Fruit fly (Drosophila melanogaster): ENCODE data around the gene Ipp.
A peak's percentile ranks its signal among the peaks of the same experiment; 100 is the strongest.

Gene Ipp

dm6 chr3R:13964513-13964975 is 6.0 kb downstream of the Ipp start, which contains the start of gene Orc2 (continued):
- TF ChIP-seq fd3F (GFP tag; optimal IDR thresholded peaks at IDR 0.05) (no peak), CG6254 (GFP tag; optimal IDR thresholded peaks at IDR 0.05) (peak; percentile 3), Optix (GFP tag; IDR thresholded peaks at IDR 0.05) (no peak), HLHmδ (GFP tag; optimal IDR thresholded peaks at IDR 0.05) (no peak), Trl (optimal IDR thresholded peaks at IDR 0.05) (no peak), Trl (GFP tag; optimal IDR thresholded peaks at IDR 0.05) (no peak), CG2129 (GFP tag; IDR thresholded peaks at IDR 0.05; ENCODE audit: partially characterized antibody) (no peak), Taf1 (GFP tag; IDR thresholded peaks at IDR 0.05) (no peak), dm (GFP tag; optimal IDR thresholded peaks at IDR 0.05) (peak; percentile 98), CTCF (GFP tag; optimal IDR thresholded peaks at IDR 0.05) (peak; percentile 10), so (GFP tag; IDR thresholded peaks at IDR 0.05) (no peak), MBD-R2 (GFP tag; IDR thresholded peaks at IDR 0.05) (peak; percentile 31), Abd-B (GFP tag; optimal IDR thresholded peaks at IDR 0.05) (no peak), HLH54F (GFP tag; optimal IDR thresholded peaks at IDR 0.05) (no peak), CG4730 (GFP tag; IDR thresholded peaks at IDR 0.05) (no peak), knrl (GFP tag; IDR thresholded peaks at IDR 0.05; ENCODE audit: partially characterized antibody) (peak; percentile 59; the same call in 2 of the 3 replicates), CG8944 (GFP tag; optimal IDR thresholded peaks at IDR 0.05) (no peak), jigr1 (GFP tag; IDR thresholded peaks at IDR 0.05) (no peak), onecut (GFP tag; IDR thresholded peaks at IDR 0.05) (no peak), inv (GFP tag; IDR thresholded peaks at IDR 0.05; ENCODE audit: partially characterized antibody) (no peak), nerfin-2 (GFP tag; IDR thresholded peaks at IDR 0.05; ENCODE audit: partially characterized antibody) (no peak), tio (GFP tag; optimal IDR thresholded peaks at IDR 0.05) (no peak), CG31441 (GFP tag; IDR thresholded peaks at IDR 0.05) (0 out of 2 replicates have a peak, but pooled peaks have one; percentile 30), CkIIα-i1 (GFP tag; IDR thresholded peaks at IDR 0.05) (no peak), maf-S (GFP tag; optimal IDR thresholded peaks at IDR 0.05) (no peak), CG4424 (GFP tag; optimal IDR thresholded peaks at IDR 0.05) (no peak), HLH4C (GFP tag; IDR thresholded peaks at IDR 0.05; ENCODE audit: partially characterized antibody) (peak; percentile 65), Dip3 (GFP tag; optimal IDR thresholded peaks at IDR 0.05) (no peak), sim (GFP tag; IDR thresholded peaks at IDR 0.05) (no peak), CG16813 (GFP tag; IDR thresholded peaks at IDR 0.05; ENCODE audit: partially characterized antibody) (peak; percentile 43; the same call in 2 of the 3 replicates), CG7357 (GFP tag; IDR thresholded peaks at IDR 0.05) (no peak), gsb (GFP tag; IDR thresholded peaks at IDR 0.05) (no peak), dati (GFP tag; IDR thresholded peaks at IDR 0.05) (no peak), CG7963 (GFP tag; IDR thresholded peaks at IDR 0.05; ENCODE audit: partially characterized antibody) (no peak), prd (optimal IDR thresholded peaks at IDR 0.05) (no peak), prd (GFP tag; IDR thresholded peaks at IDR 0.05) (no peak), Mes4 (GFP tag; optimal IDR thresholded peaks at IDR 0.05) (no peak), Atf6 (GFP tag; IDR thresholded peaks at IDR 0.05) (no peak), ab (GFP tag; optimal IDR thresholded peaks at IDR 0.05) (no peak), oc (tag; optimal IDR thresholded peaks at IDR 0.05) (peak; percentile 60), CG17612 (GFP tag; IDR thresholded peaks at IDR 0.05) (no peak), cas (GFP tag; IDR thresholded peaks at IDR 0.05) (no peak), CG31365 (tag; optimal IDR thresholded peaks at IDR 0.05) (no peak), chn (GFP tag; optimal IDR thresholded peaks at IDR 0.05) (no peak), CG9817 (tag; optimal IDR thresholded peaks at IDR 0.05) (no peak), CG7271 (tag; optimal IDR thresholded peaks at IDR 0.05) (no peak), CG34422 (GFP tag; IDR thresholded peaks at IDR 0.05) (no peak), Lpt (GFP tag; optimal IDR thresholded peaks at IDR 0.05) (no peak), wdn (GFP tag; IDR thresholded peaks at IDR 0.05) (no peak), CG1024 (GFP tag; IDR thresholded peaks at IDR 0.05) (no peak), Mrtf (GFP tag; IDR thresholded peaks at IDR 0.05) (no peak), Asciz (GFP tag; optimal IDR thresholded peaks at IDR 0.05) (no peak), HHEX (GFP tag; optimal IDR thresholded peaks at IDR 0.05) (no peak)
